Worm (Caenorhabditis elegans): Measurements from ENCODE around the gene rocf-1.

ce11 chrV:15492518-15492917, 28.2 kb upstream of the rocf-1 start, which contains the start of gene str-264:
- TF ChIP-seq dao-5 (tag; optimal IDR thresholded peaks at IDR 0.05) (no peak), him-1 (tag; optimal IDR thresholded peaks at IDR 0.05) (no peak), W03F9.2 (tag; optimal IDR thresholded peaks at IDR 0.05) (no peak)
